Worm (Caenorhabditis elegans) whole organism, late embryonic: Measurements from ENCODE around the gene Y116A8C.33.

ENCODE experiments used
- C08G9.2 ChIP-seq: sonication (generic microtip); optimal IDR thresholded peaks from 2 replicates; lab custom pipeline; 2016; ENCODE audit warnings: mild to moderate bottlenecking, missing genetic modification characterization, moderate library complexity, missing compliant biosample characterization
- F13H6.1 ChIP-seq: sonication (generic microtip); optimal IDR thresholded peaks from 2 replicates; lab custom pipeline; 2016; ENCODE audit warnings: missing genetic modification characterization, missing compliant biosample characterization
- K02D7.2 ChIP-seq: sonication (generic microtip); optimal IDR thresholded peaks from 2 replicates; lab custom pipeline; 2017; ENCODE audit warnings: mild to moderate bottlenecking, missing genetic modification characterization, missing compliant biosample characterization
- T23F11.4 ChIP-seq: fragments of 200-800 bp; sonication (Bioruptor generic); optimal IDR thresholded peaks from 2 replicates; lab custom pipeline; 2018; ENCODE audit warnings: mild to moderate bottlenecking, missing genetic modification characterization, missing compliant biosample characterization
- Y22D7AL.16 ChIP-seq: sonication (generic microtip); optimal IDR thresholded peaks from 2 replicates; lab custom pipeline; 2016; ENCODE audit warnings: missing genetic modification characterization, missing compliant biosample characterization
- ahr-1 ChIP-seq: sonication (generic microtip); optimal IDR thresholded peaks from 2 replicates; lab custom pipeline; 2016; ENCODE audit warnings: missing genetic modification characterization, missing compliant biosample characterization
- ama-1 ChIP-seq: fragments of 150-350 bp; optimal IDR thresholded peaks from 2 replicates; lab custom pipeline; 2014
- ceh-14 ChIP-seq: sonication (generic microtip); optimal IDR thresholded peaks from 2 replicates; lab custom pipeline; 2016; ENCODE audit warnings: missing genotype, missing genetic modification characterization, missing compliant biosample characterization
- ceh-19 ChIP-seq: fragments of 200-800 bp; sonication (Bioruptor generic); optimal IDR thresholded peaks from 2 replicates; lab custom pipeline; 2018; ENCODE audit warnings: mild to moderate bottlenecking, missing genetic modification characterization, missing compliant biosample characterization
- ceh-30 ChIP-seq: fragments of 150-350 bp; optimal IDR thresholded peaks from 2 replicates; lab custom pipeline; 2014; ENCODE audit warnings: missing biosample characterization, missing genetic modification characterization
- ceh-6 ChIP-seq: fragments of 200-800 bp; sonication (Bioruptor generic); optimal IDR thresholded peaks from 2 replicates; lab custom pipeline; 2018; ENCODE audit warnings: mild to moderate bottlenecking, missing genetic modification characterization, missing compliant biosample characterization
- ceh-9 ChIP-seq: sonication (generic microtip); optimal IDR thresholded peaks from 2 replicates; lab custom pipeline; 2016; ENCODE audit warnings: mild to moderate bottlenecking, missing genetic modification characterization, inconsistent platforms, missing compliant biosample characterization
- dve-1 ChIP-seq: sonication (generic microtip); optimal IDR thresholded peaks from 2 replicates; lab custom pipeline; 2017; ENCODE audit warnings: antibody characterized with exemption, mild to moderate bottlenecking, missing genetic modification characterization, missing compliant biosample characterization
- elt-2 ChIP-seq: sonication (generic microtip); optimal IDR thresholded peaks from 2 replicates; lab custom pipeline; 2016; ENCODE audit warnings: missing genetic modification reagents, missing genetic modification characterization, missing compliant biosample characterization
- fax-1 ChIP-seq: sonication (generic microtip); optimal IDR thresholded peaks from 2 replicates; lab custom pipeline; 2016; ENCODE audit warnings: missing genotype, missing genetic modification characterization, missing compliant biosample characterization
- fkh-10 ChIP-seq: fragments of 150-350 bp; optimal IDR thresholded peaks from 2 replicates; lab custom pipeline; 2014; ENCODE audit warnings: missing biosample characterization, missing genetic modification reagents, missing genetic modification characterization
- fkh-6 ChIP-seq: sonication (generic microtip); optimal IDR thresholded peaks from 2 replicates; lab custom pipeline; 2016; ENCODE audit warnings: missing genetic modification characterization, missing compliant biosample characterization
- gmeb-2 ChIP-seq: sonication (generic microtip); optimal IDR thresholded peaks from 2 replicates; lab custom pipeline; 2016; ENCODE audit warnings: missing genetic modification characterization, inconsistent platforms, missing compliant biosample characterization
- hlh-13 ChIP-seq: fragments of 200-800 bp; sonication (Bioruptor generic); optimal IDR thresholded peaks from 2 replicates; lab custom pipeline; 2018; ENCODE audit warnings: mild to moderate bottlenecking, missing genetic modification characterization, missing compliant biosample characterization
- hlh-15 ChIP-seq: sonication (generic microtip); optimal IDR thresholded peaks from 2 replicates; lab custom pipeline; 2016; ENCODE audit warnings: missing genetic modification characterization, missing compliant biosample characterization
- hlh-6 ChIP-seq: sonication (generic microtip); optimal IDR thresholded peaks from 2 replicates; lab custom pipeline; 2016; ENCODE audit warnings: missing genotype, missing genetic modification characterization, missing compliant biosample characterization
- hlh-8 ChIP-seq: sonication (generic microtip); optimal IDR thresholded peaks from 2 replicates; lab custom pipeline; 2016; ENCODE audit warnings: missing genotype, missing genetic modification characterization, missing compliant biosample characterization
- mec-3 ChIP-seq: sonication (generic microtip); optimal IDR thresholded peaks from 2 replicates; lab custom pipeline; 2016; ENCODE audit warnings: borderline replicate concordance, missing genetic modification characterization, missing compliant biosample characterization
- nfya-1 ChIP-seq: sonication (generic microtip); optimal IDR thresholded peaks from 2 replicates; lab custom pipeline; 2017; ENCODE audit warnings: missing genetic modification characterization, mild to moderate bottlenecking, missing compliant biosample characterization, antibody characterized with exemption, moderate library complexity
- nhr-11 ChIP-seq: fragments of 150-350 bp; optimal IDR thresholded peaks from 2 replicates; lab custom pipeline; 2014; ENCODE audit warnings: missing biosample characterization, missing genetic modification characterization
- nhr-232 ChIP-seq: sonication (generic microtip); optimal IDR thresholded peaks from 2 replicates; lab custom pipeline; 2016; ENCODE audit warnings: missing genetic modification characterization, missing compliant biosample characterization
- pag-3 ChIP-seq: sonication (generic microtip); optimal IDR thresholded peaks from 2 replicates; lab custom pipeline; 2016; ENCODE audit warnings: missing compliant biosample characterization, missing genetic modification characterization, borderline replicate concordance
- pax-1 ChIP-seq: fragments of 150-350 bp; optimal IDR thresholded peaks from 2 replicates; lab custom pipeline; 2014; ENCODE audit warnings: missing biosample characterization, missing genetic modification characterization
- pha-2 ChIP-seq: sonication (generic microtip); optimal IDR thresholded peaks from 2 replicates; lab custom pipeline; 2017; ENCODE audit warnings: mild to moderate bottlenecking, missing genetic modification characterization, missing compliant biosample characterization
- pha-4 ChIP-seq: fragments of 150-350 bp; optimal IDR thresholded peaks from 2 replicates; lab custom pipeline; 2018; ENCODE audit warnings: missing biosample characterization, missing genetic modification reagents, missing genetic modification characterization
- ref-2 ChIP-seq: sonication (generic microtip); optimal IDR thresholded peaks from 2 replicates; lab custom pipeline; 2016; ENCODE audit warnings: missing genetic modification characterization, missing compliant biosample characterization
- rnt-1 ChIP-seq: sonication (generic microtip); optimal IDR thresholded peaks from 2 replicates; lab custom pipeline; 2016; ENCODE audit warnings: missing genetic modification characterization, missing compliant biosample characterization
- sdc-2 ChIP-seq: sonication (generic microtip); optimal IDR thresholded peaks from 2 replicates; lab custom pipeline; 2016; ENCODE audit warnings: missing genotype, missing genetic modification characterization, missing compliant biosample characterization
- sox-4 ChIP-seq: sonication (generic microtip); optimal IDR thresholded peaks from 2 replicates; lab custom pipeline; 2017; ENCODE audit warnings: mild to moderate bottlenecking, missing genetic modification characterization, inconsistent platforms, missing compliant biosample characterization
- syd-9 ChIP-seq: sonication (generic microtip); optimal IDR thresholded peaks from 2 replicates; lab custom pipeline; 2016; ENCODE audit warnings: mild to moderate bottlenecking, missing genetic modification characterization, moderate library complexity, missing compliant biosample characterization
- tbx-2 ChIP-seq: sonication (generic microtip); optimal IDR thresholded peaks from 2 replicates; lab custom pipeline; 2016; ENCODE audit warnings: missing genetic modification characterization, missing compliant biosample characterization
- tbx-7 ChIP-seq: sonication (generic microtip); optimal IDR thresholded peaks from 2 replicates; lab custom pipeline; 2016; ENCODE audit warnings: missing genotype, missing genetic modification characterization, missing compliant biosample characterization
- ttx-3 ChIP-seq: sonication (generic microtip); optimal IDR thresholded peaks from 2 replicates; lab custom pipeline; 2016; ENCODE audit warnings: missing genetic modification reagents, missing genetic modification characterization, missing compliant biosample characterization
- unc-3 ChIP-seq, 2 experiments: fragments of 200-800 bp in 1 of 2; sonication (Bioruptor generic) in 1 of 2; sonication (generic microtip) in 1 of 2; conservative IDR thresholded peaks in 1 of 2; optimal IDR thresholded peaks in 1 of 2; 2 replicates each; pipeline versions ENCODE4 v1.3.6 to Lab custom; 2016 to 2022; ENCODE audit warnings: missing compliant biosample characterization in 2 of 2, missing genetic modification characterization in 2 of 2, missing genetic modification reagents in 1 of 2
- unc-55 ChIP-seq: sonication (generic microtip); optimal IDR thresholded peaks from 2 replicates; lab custom pipeline; 2017; ENCODE audit warnings: missing biosample characterization, missing genetic modification reagents, missing genetic modification characterization
- unc-86 ChIP-seq: sonication (generic microtip); optimal IDR thresholded peaks from 2 replicates; lab custom pipeline; 2016; ENCODE audit warnings: missing genetic modification characterization, missing compliant biosample characterization
- zip-5 ChIP-seq: sonication (generic microtip); optimal IDR thresholded peaks from 2 replicates; lab custom pipeline; 2016; ENCODE audit warnings: missing genetic modification characterization, missing compliant biosample characterization
- ztf-16 ChIP-seq: sonication (generic microtip); optimal IDR thresholded peaks from 2 replicates; lab custom pipeline; 2017; ENCODE audit warnings: missing genetic modification characterization, missing compliant biosample characterization

Gene Y116A8C.33

DNA sequence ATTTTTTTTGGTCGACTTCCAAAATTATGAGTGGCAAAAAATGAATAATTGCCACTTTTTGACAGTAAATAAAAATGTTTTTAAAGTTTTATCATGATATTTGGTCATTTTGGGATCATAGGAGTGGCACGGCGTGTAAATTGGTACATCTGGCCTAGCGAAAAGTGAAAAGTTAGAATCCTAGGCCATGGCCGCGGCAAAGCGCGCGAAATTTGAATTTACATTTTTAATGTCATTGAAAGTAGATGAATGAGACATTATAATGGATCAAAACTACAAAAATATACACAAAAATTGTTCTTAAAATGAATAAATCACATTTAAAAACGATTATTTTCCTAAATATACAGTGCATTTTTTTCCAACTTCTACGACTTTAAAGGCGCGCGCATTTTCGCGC lies 14.6 kb downstream of the Y116A8C.33 start:
- TF ChIP-seq ama-1 (no peak), fkh-6 (tag; lab: Kevin White, UChicago) (no peak), ceh-14 (tag; lab: Kevin White, UChicago) (no peak), fax-1 (tag; lab: Kevin White, UChicago) (no peak), hlh-6 (tag; lab: Kevin White, UChicago) (no peak), ceh-9 (tag; lab: Kevin White, UChicago) (no peak), unc-86 (tag; lab: Kevin White, UChicago) (no peak), tbx-7 (no peak), sdc-2 (no peak), F13H6.1 (tag; lab: Kevin White, UChicago) (no peak), dve-1 (tag; lab: Kevin White, UChicago) (no peak), ceh-6 (GFP tag; lab: Kevin White, UChicago) (no peak), sox-4 (no peak), nhr-11 (tag; lab: Kevin White, UChicago) (no peak), unc-55 (GFP tag; lab: Kevin White, UChicago) (no peak), unc-3 (GFP tag; conservative IDR thresholded peaks at IDR 0.05; lab: Robert Waterston, UW) (no peak), unc-3 (tag; optimal IDR thresholded peaks at IDR 0.05; lab: Kevin White, UChicago) (no peak), mec-3 (tag; lab: Kevin White, UChicago) (no peak), pax-1 (no peak)

DNA sequence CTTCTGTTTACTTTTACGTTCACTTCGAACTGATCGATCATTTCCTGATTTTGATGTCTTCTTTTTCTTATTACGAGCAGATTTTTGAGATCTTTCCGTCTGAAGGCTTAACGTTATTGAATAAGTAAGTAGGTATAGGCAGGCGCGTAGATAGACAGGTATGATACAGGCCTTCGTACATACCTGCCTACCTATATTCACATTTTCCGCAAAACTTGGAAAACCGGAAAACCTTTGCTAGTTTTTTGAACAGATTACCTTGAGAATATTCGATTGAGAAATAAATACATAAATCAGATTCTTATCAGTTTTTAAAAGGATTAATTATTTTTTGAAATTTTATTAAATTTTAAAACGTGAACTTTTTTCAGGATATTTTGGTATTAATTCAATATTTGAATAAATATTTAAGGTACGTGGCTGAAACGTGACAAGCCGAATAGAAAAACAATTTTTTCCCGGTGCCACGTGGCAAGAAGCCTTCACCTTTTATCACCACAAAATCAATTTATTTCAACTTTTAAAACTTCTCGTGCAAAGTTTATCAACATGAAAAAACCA lies 19.2 kb downstream of the Y116A8C.33 start, which contains the start of the genes Y116A8C.37 and Y116A8C.38:
Gene Y116A8C.37 (minus strand): TSS at position 101 of the 561 bp plus-strand sequence.
Gene Y116A8C.38 (plus strand): TSS at position 511 of the 561 bp plus-strand sequence.
- TF ChIP-seq elt-2 (tag; lab: Kevin White, UChicago) (no peak), ahr-1 (no peak), pag-3 (no peak), C08G9.2 (tag; lab: Kevin White, UChicago) (no peak), unc-86 (tag; lab: Kevin White, UChicago) (no peak), T23F11.4 (GFP tag; lab: Kevin White, UChicago) (no peak), ttx-3 (tag; lab: Kevin White, UChicago) (no peak), mec-3 (tag; lab: Kevin White, UChicago) (no peak), nfya-1 (tag; lab: Kevin White, UChicago) (no peak), sdc-2 (no peak), sox-4 (no peak), dve-1 (tag; lab: Kevin White, UChicago) (no peak), nhr-232 (tag; lab: Kevin White, UChicago) (no peak), ceh-30 (no peak), pha-2 (no peak), zip-5 (no peak), hlh-13 (GFP tag; lab: Kevin White, UChicago) (no peak), fkh-10 (GFP tag; lab: Kevin White, UChicago) (no peak), pax-1 (no peak), ceh-9 (tag; lab: Kevin White, UChicago) (no peak)
- TF ChIP-seq, all 69 proteins: peak for 0

DNA sequence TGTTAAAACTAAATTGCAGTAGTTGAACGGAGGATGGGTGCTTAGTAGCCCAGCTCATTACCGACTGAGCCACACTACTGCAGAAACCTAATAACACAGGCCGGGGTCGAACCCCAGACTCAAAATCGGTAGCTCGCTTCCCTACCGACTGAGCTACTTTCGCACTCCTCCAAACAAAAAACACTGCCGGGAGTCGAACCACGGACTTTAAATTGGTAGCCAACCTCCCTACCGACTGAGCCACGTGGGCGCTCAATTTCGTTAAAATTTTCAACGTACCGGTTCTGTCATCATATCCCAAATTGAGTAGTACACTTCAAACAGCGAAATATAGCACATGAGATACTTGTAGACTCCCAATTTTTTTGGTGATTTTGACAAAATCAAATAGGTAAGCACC lies 38.5 kb downstream of the Y116A8C.33 start:
- no peak for TF ChIP-seq Y22D7AL.16
- no peak for TF ChIP-seq K02D7.2 (tag; lab: Kevin White, UChicago)
- no peak for TF ChIP-seq nfya-1 (tag; lab: Kevin White, UChicago)
- no peak for TF ChIP-seq ceh-9 (tag; lab: Kevin White, UChicago)
- no peak for TF ChIP-seq ref-2 (tag; lab: Kevin White, UChicago)
- no peak for TF ChIP-seq sox-4
- TF ChIP-seq tbx-7, result no peak
- TF ChIP-seq tbx-2 (tag; lab: Kevin White, UChicago), result no peak
- no peak for TF ChIP-seq ama-1
- TF ChIP-seq pag-3, result no peak
- TF ChIP-seq fax-1 (tag; lab: Kevin White, UChicago), result no peak

DNA sequence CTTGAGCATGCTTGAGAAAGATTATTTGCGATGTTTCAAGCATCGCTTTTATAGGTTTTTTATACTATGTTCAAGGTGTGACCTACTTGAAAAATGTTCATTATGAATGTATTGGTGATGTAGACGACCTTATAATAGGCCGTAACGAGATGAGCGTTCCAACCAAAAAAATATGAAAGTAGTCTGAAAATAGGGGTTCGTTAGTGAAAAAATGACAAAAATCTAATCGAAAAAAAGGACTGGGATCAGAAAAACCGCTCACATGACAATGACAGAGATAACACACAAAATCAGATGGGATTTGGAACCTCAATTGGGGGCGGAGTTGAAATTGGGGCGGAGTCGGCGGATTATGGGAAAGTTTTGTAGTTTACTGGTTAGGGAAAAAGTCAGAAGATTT lies 39.0 kb downstream of the Y116A8C.33 start, which contains the start of gene Y116A8C.40:
Gene Y116A8C.40 (minus strand): TSS at position 101 of the 400 bp plus-strand sequence.
- TF ChIP-seq tbx-2 (tag; lab: Kevin White, UChicago) (no peak), gmeb-2 (tag; lab: Kevin White, UChicago) (no peak), ztf-16 (tag; lab: Kevin White, UChicago) (no peak), syd-9 (tag; lab: Kevin White, UChicago) (no peak), fkh-6 (tag; lab: Kevin White, UChicago) (no peak), mec-3 (tag; lab: Kevin White, UChicago) (no peak), pax-1 (no peak), hlh-15 (tag; lab: Kevin White, UChicago) (no peak), ceh-19 (GFP tag; lab: Kevin White, UChicago) (no peak), pha-4 (tag; lab: Kevin White, UChicago) (no peak), rnt-1 (tag; lab: Kevin White, UChicago) (no peak), hlh-8 (no peak)
